Fruit fly (Drosophila melanogaster): ENCODE measurements around the gene CG17129.

Gene CG17129

dm6 chr3L:711839-712553, 31.9 kb upstream of the CG17129 start, which contains the start of gene CG13896 (continued):
- TF ChIP-seq Dll (GFP tag; IDR thresholded peaks at IDR 0.05; ENCODE audit: partially characterized antibody) (peak; percentile 91), hbn (GFP tag; IDR thresholded peaks at IDR 0.05; ENCODE audit: partially characterized antibody) (peak; percentile 74), YL-1 (GFP tag; optimal IDR thresholded peaks at IDR 0.05) (peak; percentile 29), Eip74EF (GFP tag; optimal IDR thresholded peaks at IDR 0.05) (peak in 1 of 2 experiments; percentile 71), unpg (GFP tag; optimal IDR thresholded peaks at IDR 0.05) (peak; percentile 88), MBD-R2 (GFP tag; IDR thresholded peaks at IDR 0.05) (peak; percentile 34; the same call in 1 of the 2 replicates), CG15269 (tag; optimal IDR thresholded peaks at IDR 0.05) (peak; percentile 76), CG7745 (tag; optimal IDR thresholded peaks at IDR 0.05) (peak; percentile 28), B-H2 (GFP tag; optimal IDR thresholded peaks at IDR 0.05) (peak; percentile 75), Stat92E (GFP tag; optimal IDR thresholded peaks at IDR 0.05) (peak in 1 of 3 experiments; percentile 86), CG11085 (GFP tag; IDR thresholded peaks at IDR 0.05) (peak; percentile 84), Sin3A (optimal IDR thresholded peaks at IDR 0.05) (no peak), al (GFP tag; IDR thresholded peaks at IDR 0.05) (peak; percentile 60), Ets65A (GFP tag) (peak; percentile 100), CG33557 (GFP tag; optimal IDR thresholded peaks at IDR 0.05) (peak; percentile 67), H15 (GFP tag; IDR thresholded peaks at IDR 0.05) (peak; percentile 87), rib (GFP tag; IDR thresholded peaks at IDR 0.05) (no peak), Atf-2 (GFP tag; optimal IDR thresholded peaks at IDR 0.05) (peak; percentile 88), Atf3 (GFP tag; optimal IDR thresholded peaks at IDR 0.05) (peak; percentile 79), Ets97D (GFP tag; optimal IDR thresholded peaks at IDR 0.05) (peak; percentile 80), chif (GFP tag; optimal IDR thresholded peaks at IDR 0.05) (peak; percentile 88 to 96), sd (tag; optimal IDR thresholded peaks at IDR 0.05) (peak; percentile 65), emc (GFP tag; optimal IDR thresholded peaks at IDR 0.05) (peak; percentile 82), CG17912 (GFP tag; optimal IDR thresholded peaks at IDR 0.05) (peak; percentile 58), CG32767 (GFP tag; IDR thresholded peaks at IDR 0.05) (peak; percentile 52; the same call in 1 of the 2 replicates), Trl (optimal IDR thresholded peaks at IDR 0.05) (no peak), Trl (GFP tag; optimal IDR thresholded peaks at IDR 0.05) (peak; percentile 95), sc (optimal IDR thresholded peaks at IDR 0.05) (no peak), sc (GFP tag; optimal IDR thresholded peaks at IDR 0.05) (peak; percentile 45), dm (GFP tag; optimal IDR thresholded peaks at IDR 0.05) (peak; percentile 74), CG1832 (GFP tag; optimal IDR thresholded peaks at IDR 0.05) (no peak), Dp (GFP tag; optimal IDR thresholded peaks at IDR 0.05) (peak; percentile 59), slbo (GFP tag; IDR thresholded peaks at IDR 0.05) (peak; percentile 95), crol (GFP tag; IDR thresholded peaks at IDR 0.05) (peak; percentile 43), CG10543 (GFP tag; optimal IDR thresholded peaks at IDR 0.05) (peak; percentile 41), CG34422 (GFP tag; IDR thresholded peaks at IDR 0.05) (peak; percentile 82), Oli (tag; optimal IDR thresholded peaks at IDR 0.05) (peak; percentile 36), pfk (GFP tag; optimal IDR thresholded peaks at IDR 0.05) (peak; percentile 41), BEAF-32 (GFP tag; optimal IDR thresholded peaks at IDR 0.05) (peak; percentile 78), ken (GFP tag; IDR thresholded peaks at IDR 0.05) (peak; percentile 90), Usf (GFP tag; optimal IDR thresholded peaks at IDR 0.05) (peak; percentile 69), Dad (GFP tag; optimal IDR thresholded peaks at IDR 0.05) (peak; percentile 80), CG13287 (GFP tag; IDR thresholded peaks at IDR 0.05; ENCODE audit: partially characterized antibody) (peak; percentile 73), Taf1 (GFP tag; IDR thresholded peaks at IDR 0.05) (peak; percentile 74; the same call in 1 of the 2 replicates), Hmr (GFP tag; optimal IDR thresholded peaks at IDR 0.05) (peak; percentile 92), Scr (GFP tag; IDR thresholded peaks at IDR 0.05; ENCODE audit: partially characterized antibody) (peak; percentile 79), Adf1 (GFP tag; IDR thresholded peaks at IDR 0.05) (peak; percentile 58), sob (GFP tag; IDR thresholded peaks at IDR 0.05) (peak; percentile 87), slou (GFP tag; optimal IDR thresholded peaks at IDR 0.05) (peak; percentile 75)
